Fruit fly (Drosophila melanogaster): ENCODE measurements around the gene CG10561.

CG10561 gene

DNA sequence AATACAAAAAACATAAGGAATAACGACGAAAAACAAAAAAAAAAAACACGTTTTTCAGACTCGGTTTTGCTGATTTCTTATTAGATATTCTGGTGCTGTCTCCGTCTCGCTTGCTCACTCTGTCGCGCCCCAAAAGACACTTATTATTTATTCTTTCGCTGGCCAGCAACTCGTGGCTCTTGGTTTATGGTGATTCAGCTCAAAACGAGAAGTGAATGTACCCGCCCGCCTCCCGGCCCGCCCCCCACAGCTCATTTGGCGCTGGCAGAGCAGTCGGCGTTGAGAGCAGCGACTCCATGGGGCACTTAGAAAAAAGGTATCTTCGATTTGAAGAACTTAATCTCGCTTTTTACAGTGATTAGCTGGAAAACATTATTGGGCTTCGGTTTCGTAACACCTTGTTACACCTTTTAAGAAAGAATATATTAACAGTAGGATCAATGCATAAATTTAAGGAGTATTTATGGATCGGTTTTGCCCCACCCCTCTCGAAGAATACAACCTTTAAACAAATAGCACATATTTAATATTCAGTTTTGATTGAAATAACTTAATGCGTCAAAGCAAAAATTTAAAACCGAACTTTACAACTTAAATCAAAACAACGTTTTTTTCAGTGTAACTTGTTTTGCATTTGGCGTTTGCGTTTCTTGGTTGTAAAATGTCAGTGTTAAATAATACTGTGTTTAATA lies 27.4 kb downstream of the CG10561 start (continued):
- TF ChIP-seq bbx (GFP tag; IDR thresholded peaks at IDR 0.05; ENCODE audit: partially characterized antibody): no peak
- TF ChIP-seq CG30020 (tag; optimal IDR thresholded peaks at IDR 0.05): peak; percentile 48
- TF ChIP-seq CG31365 (tag; optimal IDR thresholded peaks at IDR 0.05): no peak
- peak; percentile 65 for TF ChIP-seq HmgZ (tag; optimal IDR thresholded peaks at IDR 0.05)
- peak; percentile 70 for TF ChIP-seq CG7786 (GFP tag; optimal IDR thresholded peaks at IDR 0.05)
- peak; percentile 47 for TF ChIP-seq cato (GFP tag; optimal IDR thresholded peaks at IDR 0.05; ENCODE audit: borderline replicate concordance)
- no peak for TF ChIP-seq CG9797 (GFP tag; optimal IDR thresholded peaks at IDR 0.05)
- TF ChIP-seq CG11085 (GFP tag; IDR thresholded peaks at IDR 0.05): no peak
- TF ChIP-seq CG17912 (GFP tag; optimal IDR thresholded peaks at IDR 0.05): no peak
- TF ChIP-seq sqz (GFP tag; optimal IDR thresholded peaks at IDR 0.05): no peak
- TF ChIP-seq CG14965 (GFP tag; optimal IDR thresholded peaks at IDR 0.05; ENCODE audit: borderline replicate concordance): no peak
- peak; percentile 73 for TF ChIP-seq fd96Cb (tag; optimal IDR thresholded peaks at IDR 0.05)
- peak; percentile 60 for TF ChIP-seq CG15514 (GFP tag; optimal IDR thresholded peaks at IDR 0.05)
- peak; percentile 54; the same call in 1 of the 2 replicates for TF ChIP-seq ranshi (GFP tag; IDR thresholded peaks at IDR 0.05)
- TF ChIP-seq CG10267 (tag; optimal IDR thresholded peaks at IDR 0.05): peak; percentile 68
- TF ChIP-seq CG2199 (GFP tag; IDR thresholded peaks at IDR 0.05): no peak
- TF ChIP-seq inv (GFP tag; IDR thresholded peaks at IDR 0.05; ENCODE audit: partially characterized antibody): no peak
- no peak for TF ChIP-seq nerfin-2 (GFP tag; IDR thresholded peaks at IDR 0.05; ENCODE audit: partially characterized antibody)
- TF ChIP-seq HmgD (GFP tag; optimal IDR thresholded peaks at IDR 0.05): no peak
- no peak for TF ChIP-seq CG16813 (GFP tag; IDR thresholded peaks at IDR 0.05; ENCODE audit: partially characterized antibody)
- peak; percentile 29; the same call in 1 of the 2 replicates for TF ChIP-seq Ptx1 (GFP tag; IDR thresholded peaks at IDR 0.05)
- TF ChIP-seq Neu2 (GFP tag; optimal IDR thresholded peaks at IDR 0.05; ENCODE audit: borderline replicate concordance): no peak
- peak; percentile 34 for TF ChIP-seq disco-r (GFP tag; optimal IDR thresholded peaks at IDR 0.05)
- TF ChIP-seq Oli (tag; optimal IDR thresholded peaks at IDR 0.05): peak; percentile 84
- TF ChIP-seq CG1832 (GFP tag; optimal IDR thresholded peaks at IDR 0.05): peak; percentile 42
- peak; percentile 58 for TF ChIP-seq CG10431 (GFP tag; optimal IDR thresholded peaks at IDR 0.05)
- no peak for TF ChIP-seq chm (GFP tag; IDR thresholded peaks at IDR 0.05)
- peak; percentile 55 for TF ChIP-seq chn (GFP tag; optimal IDR thresholded peaks at IDR 0.05)
- peak; percentile 47 for TF ChIP-seq CG5180 (GFP tag; optimal IDR thresholded peaks at IDR 0.05)
- TF ChIP-seq CG43689 (GFP tag; IDR thresholded peaks at IDR 0.05): no peak
- peak; percentile 34 for TF ChIP-seq dm (GFP tag; optimal IDR thresholded peaks at IDR 0.05)
- peak; percentile 67 for TF ChIP-seq CG4820 (GFP tag; optimal IDR thresholded peaks at IDR 0.05)
- TF ChIP-seq row (GFP tag; IDR thresholded peaks at IDR 0.05): peak; percentile 57; the same call in 2 of the 3 replicates
- TF ChIP-seq gem (tag; optimal IDR thresholded peaks at IDR 0.05): peak; percentile 88
- peak; percentile 86 for TF ChIP-seq CG7839 (tag; optimal IDR thresholded peaks at IDR 0.05)
- TF ChIP-seq CG6272 (GFP tag; IDR thresholded peaks at IDR 0.05): no peak
- TF ChIP-seq ash1 (GFP tag; optimal IDR thresholded peaks at IDR 0.05): no peak
- peak; percentile 28 for TF ChIP-seq CG15696 (tag; optimal IDR thresholded peaks at IDR 0.05)
- peak; percentile 48 for TF ChIP-seq Dad (GFP tag; optimal IDR thresholded peaks at IDR 0.05)
- TF ChIP-seq sc (optimal IDR thresholded peaks at IDR 0.05): no peak
- peak; percentile 55 for TF ChIP-seq sc (GFP tag; optimal IDR thresholded peaks at IDR 0.05)
- TF ChIP-seq az2 (GFP tag; optimal IDR thresholded peaks at IDR 0.05): peak; percentile 69
- peak; percentile 8 for TF ChIP-seq eyg (GFP tag; optimal IDR thresholded peaks at IDR 0.05)
- TF ChIP-seq Antp (GFP tag; optimal IDR thresholded peaks at IDR 0.05): peak; percentile 52
- no peak for TF ChIP-seq CG10321 (GFP tag; IDR thresholded peaks at IDR 0.05)
- TF ChIP-seq twi (tag; optimal IDR thresholded peaks at IDR 0.05): peak; percentile 59
- TF ChIP-seq NC2α (GFP tag; optimal IDR thresholded peaks at IDR 0.05): peak; percentile 62
- peak; percentile 65 for TF ChIP-seq Chrac-16 (GFP tag; optimal IDR thresholded peaks at IDR 0.05)
- no peak for TF ChIP-seq br (optimal IDR thresholded peaks at IDR 0.05)
- no peak for TF ChIP-seq pfk (GFP tag; optimal IDR thresholded peaks at IDR 0.05)

Measured in whole organism, embryonic.